Fruit fly (Drosophila melanogaster) whole organism, pupa: Measurements from ENCODE around the gene Mdh2.
A peak's percentile ranks its signal among the peaks of the same experiment; 100 is the strongest.

ENCODE experiments used
- CG13204 ChIP-seq: fragments of 200-800 bp; sonication (Bioruptor generic); optimal IDR thresholded peaks from 2 replicates; lab custom pipeline; 2018; ENCODE audit warnings: missing biosample characterization, mild to moderate bottlenecking, missing genetic modification characterization, moderate library complexity
- CG9948 ChIP-seq: fragments of 200-800 bp; sonication (Bioruptor generic); optimal IDR thresholded peaks from 2 replicates; lab custom pipeline; 2018; ENCODE audit warnings: missing biosample characterization, mild to moderate bottlenecking, missing genetic modification characterization, moderate library complexity
- EcR ChIP-seq: fragments of 200-800 bp; sonication (Bioruptor generic); optimal IDR thresholded peaks from 3 replicates; lab custom pipeline; 2019; ENCODE audit warnings: missing biosample characterization, missing genetic modification characterization, mild to moderate bottlenecking, moderate library complexity, missing genetic modification reagents
- Pif1A ChIP-seq: fragments of 200-800 bp; sonication (Bioruptor generic); optimal IDR thresholded peaks from 3 replicates; lab custom pipeline; 2016; ENCODE audit warnings: missing biosample characterization, missing genetic modification characterization
- gl ChIP-seq: fragments of 200-800 bp; sonication (Bioruptor generic); optimal IDR thresholded peaks from 2 replicates; lab custom pipeline; 2018; ENCODE audit warnings: missing biosample characterization, mild to moderate bottlenecking, missing genetic modification characterization

DNA sequence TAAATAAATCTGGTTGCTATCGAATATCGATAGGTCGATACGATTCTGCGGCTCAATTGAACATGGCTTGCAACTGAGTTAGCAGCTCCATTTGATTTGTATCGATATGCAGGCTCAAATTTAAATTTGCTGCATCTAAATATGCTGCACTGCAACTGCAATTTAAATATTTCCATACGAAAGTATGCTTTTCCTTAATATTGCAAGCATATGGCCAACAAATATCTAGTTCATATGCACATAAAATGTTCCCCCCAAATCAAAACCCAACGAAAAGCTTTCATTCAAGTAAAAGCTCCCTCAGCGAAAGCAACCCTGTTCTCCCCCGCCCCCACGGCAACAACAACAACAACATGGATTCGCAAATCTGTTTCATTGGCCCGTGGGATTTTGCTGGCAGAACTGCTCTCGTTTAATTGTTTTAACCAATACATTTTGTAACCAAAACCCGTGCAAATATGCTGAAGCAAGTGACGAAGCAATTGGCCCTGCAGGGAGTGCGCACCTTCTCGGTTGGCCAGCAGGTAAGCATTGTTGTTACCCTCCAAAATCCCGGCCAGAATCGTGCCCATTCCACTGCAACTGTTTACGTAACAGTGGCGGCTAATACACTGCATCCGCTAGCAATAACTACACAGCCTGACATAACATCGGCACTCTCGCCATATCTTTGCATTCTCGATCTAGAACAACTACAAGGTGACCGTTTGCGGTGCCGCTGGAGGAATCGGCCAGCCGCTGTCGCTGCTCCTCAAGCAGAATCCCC lies at the start of gene Mdh2, which contains the start of gene CG7168:
- no peak for TF ChIP-seq CG13204 (GFP tag; lab: Kevin White, UChicago)
- TF ChIP-seq EcR (GFP tag; lab: Kevin White, UChicago), result peak; percentile 6
- TF ChIP-seq gl (tag; lab: Kevin White, UChicago), result no peak
- no peak for TF ChIP-seq CG9948
- no peak for TF ChIP-seq Pif1A (GFP tag; lab: Kevin White, UChicago)
